Fruit fly (Drosophila melanogaster) whole organism, prepupa: ENCODE measurements around the gene ND-23.

Source experiments
- Blimp-1 ChIP-seq: fragments of 200-800 bp; sonication (Bioruptor generic); optimal IDR thresholded peaks from 3 replicates; lab custom pipeline; 2017; ENCODE audit warnings: missing biosample characterization, missing genetic modification characterization, mild to moderate bottlenecking, moderate library complexity, missing genetic modification reagents
- CG1621 ChIP-seq: fragments of 200-800 bp; sonication (Bioruptor generic); optimal IDR thresholded peaks from 3 replicates; lab custom pipeline; 2018; ENCODE audit warnings: missing biosample characterization, mild to moderate bottlenecking, missing genetic modification characterization
- CG32006 ChIP-seq: fragments of 200-800 bp; sonication (Bioruptor generic); optimal IDR thresholded peaks from 3 replicates; lab custom pipeline; 2017; ENCODE audit warnings: missing biosample characterization, mild to moderate bottlenecking, missing genetic modification characterization
- CG34406 ChIP-seq: fragments of 200-800 bp; sonication (Bioruptor generic); optimal IDR thresholded peaks from 3 replicates; lab custom pipeline; 2016; ENCODE audit warnings: missing biosample characterization, missing genetic modification characterization
- CG8119 ChIP-seq: fragments of 200-800 bp; sonication (Bioruptor generic); IDR thresholded peaks from 3 replicates; pipeline ENCODE4 v1.3.6; 2022; ENCODE audit warnings: missing biosample characterization, missing genetic modification characterization
- CG9139 ChIP-seq: fragments of 200-800 bp; sonication (Bioruptor generic); optimal IDR thresholded peaks from 3 replicates; lab custom pipeline; 2017; ENCODE audit warnings: missing biosample characterization, mild to moderate bottlenecking, missing genetic modification characterization
- Gug ChIP-seq: fragments of 200-800 bp; sonication (Bioruptor generic); IDR thresholded peaks from 2 replicates; pipeline ENCODE4 v1.3.6; 2022; ENCODE audit warnings: missing biosample characterization, missing genetic modification characterization
- Hr39 ChIP-seq: fragments of 200-800 bp; sonication (Bioruptor generic); optimal IDR thresholded peaks from 2 replicates; lab custom pipeline; 2016; ENCODE audit warnings: missing biosample characterization, missing genetic modification characterization
- Hr4 ChIP-seq: fragments of 200-800 bp; sonication (Bioruptor generic); optimal IDR thresholded peaks from 3 replicates; lab custom pipeline; 2016; ENCODE audit warnings: missing biosample characterization, missing genetic modification characterization
- Lpt ChIP-seq: fragments of 200-800 bp; sonication (Bioruptor generic); optimal IDR thresholded peaks from 3 replicates; lab custom pipeline; 2016; ENCODE audit warnings: missing biosample characterization, missing genetic modification characterization
- cyc ChIP-seq: fragments of 200-800 bp; sonication (Bioruptor generic); optimal IDR thresholded peaks from 3 replicates; lab custom pipeline; 2016; ENCODE audit warnings: missing biosample characterization, missing genetic modification characterization
- fd85E ChIP-seq: fragments of 200-800 bp; sonication (Bioruptor generic); optimal IDR thresholded peaks from 3 replicates; lab custom pipeline; 2016; ENCODE audit warnings: missing biosample characterization, missing genetic modification characterization

DNA sequence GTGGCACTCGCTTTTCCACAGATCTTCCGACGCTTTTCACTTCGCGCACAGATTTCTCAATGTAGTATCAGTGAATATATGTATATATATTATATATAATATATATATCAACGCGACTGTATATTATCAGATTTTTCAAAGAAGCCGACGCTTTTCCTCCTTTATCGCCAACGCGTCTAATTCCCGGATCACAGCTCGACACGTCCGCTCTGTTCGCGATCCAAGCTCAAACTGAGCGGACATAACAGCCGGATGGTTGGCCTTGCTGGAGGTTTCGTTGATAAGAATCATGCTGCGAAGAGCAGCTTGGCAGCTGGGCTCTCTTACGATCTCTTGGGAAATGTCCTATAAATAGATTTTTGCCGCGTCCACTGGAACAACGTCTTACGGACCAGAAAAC, 16.4 kb upstream of the ND-23 start, which contains the start of gene cv-d:
- TF ChIP-seq CG8119 (GFP tag; lab: Robert Waterston, UW), result no peak
- no peak for TF ChIP-seq cyc (GFP tag; lab: Kevin White, UChicago)
- TF ChIP-seq CG34406 (GFP tag; lab: Kevin White, UChicago), result no peak
- no peak for TF ChIP-seq Blimp-1 (GFP tag; lab: Kevin White, UChicago)
- TF ChIP-seq Gug, result no peak
- no peak for TF ChIP-seq Hr4
- TF ChIP-seq fd85E (GFP tag; lab: Kevin White, UChicago), result no peak
- TF ChIP-seq CG1621, result no peak
- no peak for TF ChIP-seq Hr39 (GFP tag; lab: Kevin White, UChicago)
- TF ChIP-seq CG32006, result no peak
- TF ChIP-seq Lpt (GFP tag; lab: Kevin White, UChicago), result no peak
- TF ChIP-seq CG9139 (GFP tag; lab: Kevin White, UChicago), result no peak
